Worm (Caenorhabditis elegans) whole organism, dauer: Measurements from ENCODE around the gene F39H12.3.

Experiments used
- unc-62 ChIP-seq: sonication (generic microtip); optimal IDR thresholded peaks from 2 replicates; lab custom pipeline; 2017; ENCODE audit warnings: missing biosample characterization, missing genetic modification reagents, missing genetic modification characterization

F39H12.3 gene

DNA sequence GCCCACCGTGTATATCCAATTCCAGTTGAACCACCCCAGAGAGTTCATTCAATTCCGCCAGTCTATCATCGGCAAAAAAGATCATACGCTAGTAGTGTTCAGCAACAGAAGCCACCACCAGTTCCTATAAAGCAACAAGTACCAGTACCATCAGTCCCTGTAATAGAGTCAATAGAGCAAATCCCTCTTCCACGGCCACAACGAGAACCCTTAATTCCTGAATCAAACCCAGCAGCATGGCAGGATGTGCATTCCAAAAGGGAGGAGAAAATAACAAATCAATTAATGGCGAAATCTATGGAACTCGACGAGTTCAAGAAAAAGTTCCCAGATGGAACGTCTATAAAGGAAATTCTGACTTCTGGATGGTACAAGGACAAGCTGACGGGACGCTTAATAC is 51.4 kb downstream of the F39H12.3 start:
- TF ChIP-seq unc-62 (GFP tag; lab: Kevin White, UChicago) = no peak
